Fruit fly (Drosophila melanogaster) whole organism, wandering third instar larva: Measurements from ENCODE around the gene Ugt301D1.

Experiments
- br ChIP-seq: fragments of 200-800 bp; sonication (Bioruptor generic); optimal IDR thresholded peaks from 2 replicates; lab custom pipeline; 2016; ENCODE audit warnings: missing biosample characterization, missing genetic modification characterization
- tai ChIP-seq: sonication (Bioruptor generic); optimal IDR thresholded peaks from 2 replicates; lab custom pipeline; 2016; ENCODE audit warnings: missing biosample characterization, missing genetic modification characterization

- TF ChIP-seq br (GFP tag; lab: Kevin White, UChicago) (no peak), tai (no peak)
Observed at dm6 chr2L:18469544-18470109, 39.7 kb upstream of the Ugt301D1 start.
